Worm (Caenorhabditis elegans): Measurements from ENCODE around the gene prx-5.

- TF ChIP-seq tab-1 (GFP tag; IDR thresholded peaks at IDR 0.05) (no peak), klf-2 (GFP tag; conservative IDR thresholded peaks at IDR 0.05) (no peak)
Measured at ce11 chrII:8744555-8745448, 40.2 kb downstream of the prx-5 start.
